Worm (Caenorhabditis elegans) whole organism, young adult: ENCODE measurements around the gene F01E11.20.

Source experiments
- B0035.1 ChIP-seq: sonication (generic microtip); optimal IDR thresholded peaks from 2 replicates; lab custom pipeline; 2016; ENCODE audit warnings: missing genetic modification characterization, mild to moderate bottlenecking, missing compliant biosample characterization, missing genotype, missing genetic modification reagents
- D2030.7 ChIP-seq: fragments of 200-800 bp; sonication (Bioruptor generic); IDR thresholded peaks from 2 replicates; pipeline ENCODE4 v1.3.6; 2022; ENCODE audit warnings: missing genetic modification reagents, missing genetic modification characterization, missing compliant biosample characterization
- F10E7.11 ChIP-seq: sonication (generic microtip); optimal IDR thresholded peaks from 2 replicates; lab custom pipeline; 2017; ENCODE audit warnings: mild to moderate bottlenecking, missing genetic modification characterization, moderate library complexity, missing compliant biosample characterization
- F37B4.10 ChIP-seq: fragments of 200-800 bp; sonication (Bioruptor generic); IDR thresholded peaks from 2 replicates; pipeline ENCODE4 v1.3.6; 2022; ENCODE audit warnings: missing genetic modification characterization, missing compliant biosample characterization
- F39B2.1 ChIP-seq: fragments of 200-800 bp; sonication (Bioruptor generic); IDR thresholded peaks from 2 replicates; pipeline ENCODE4 v1.3.6; 2022; ENCODE audit warnings: missing genetic modification reagents, missing genetic modification characterization, missing compliant biosample characterization
- F52B5.7 ChIP-seq: sonication (generic microtip); optimal IDR thresholded peaks from 2 replicates; lab custom pipeline; 2016; ENCODE audit warnings: mild to moderate bottlenecking, missing genetic modification characterization, missing compliant biosample characterization
- F57C9.4 ChIP-seq: sonication (generic microtip); optimal IDR thresholded peaks from 2 replicates; lab custom pipeline; 2017; ENCODE audit warnings: mild to moderate bottlenecking, missing genetic modification characterization, missing compliant biosample characterization
- T26A5.8 ChIP-seq: sonication (generic microtip); optimal IDR thresholded peaks from 2 replicates; lab custom pipeline; 2016; ENCODE audit warnings: missing genetic modification characterization, missing compliant biosample characterization
- Y53F4B.3 ChIP-seq: fragments of 200-800 bp; sonication (Bioruptor generic); IDR thresholded peaks from 2 replicates; pipeline ENCODE4 v1.3.6; 2022; ENCODE audit warnings: missing genetic modification reagents, missing genetic modification characterization, missing compliant biosample characterization
- Y53G8AR.9 ChIP-seq: fragments of 200-800 bp; sonication (Bioruptor generic); conservative IDR thresholded peaks from 2 replicates; pipeline ENCODE4 v1.3.6; 2022; ENCODE audit warnings: missing genetic modification reagents, missing genetic modification characterization, missing compliant biosample characterization
- Y56A3A.18 ChIP-seq: fragments of 200-800 bp; sonication (Bioruptor generic); IDR thresholded peaks from 2 replicates; pipeline ENCODE4 v1.3.6; 2022; ENCODE audit warnings: missing genetic modification reagents, missing genetic modification characterization, missing compliant biosample characterization
- Y79H2A.3 ChIP-seq: fragments of 200-800 bp; sonication (Bioruptor generic); conservative IDR thresholded peaks from 2 replicates; pipeline ENCODE4 v1.3.6; 2022; ENCODE audit warnings: missing genetic modification reagents, missing genetic modification characterization, missing compliant biosample characterization
- aptf-3 ChIP-seq: fragments of 200-800 bp; sonication (Bioruptor generic); IDR thresholded peaks from 2 replicates; pipeline ENCODE4 v1.3.6; 2022; ENCODE audit warnings: missing genetic modification characterization, missing compliant biosample characterization
- attf-3 ChIP-seq: fragments of 200-800 bp; sonication (Bioruptor generic); conservative IDR thresholded peaks from 2 replicates; pipeline ENCODE4 v1.3.6; 2022; ENCODE audit warnings: missing genetic modification reagents, missing genetic modification characterization, missing compliant biosample characterization
- attf-5 ChIP-seq: fragments of 200-800 bp; sonication (Bioruptor generic); optimal IDR thresholded peaks from 2 replicates; lab custom pipeline; 2018; ENCODE audit warnings: mild to moderate bottlenecking, missing genetic modification characterization, missing compliant biosample characterization
- bed-2 ChIP-seq: fragments of 200-800 bp; sonication (Bioruptor generic); IDR thresholded peaks from 2 replicates; pipeline ENCODE4 v1.3.6; 2022; ENCODE audit warnings: missing genetic modification reagents, missing genetic modification characterization, missing compliant biosample characterization
- ceh-27 ChIP-seq: fragments of 200-800 bp; sonication (Bioruptor generic); optimal IDR thresholded peaks from 2 replicates; lab custom pipeline; 2018; ENCODE audit warnings: mild to moderate bottlenecking, missing genetic modification characterization, moderate library complexity, missing compliant biosample characterization
- ceh-40 ChIP-seq: fragments of 200-800 bp; sonication (Bioruptor generic); IDR thresholded peaks from 2 replicates; pipeline ENCODE4 v1.3.6; 2022; ENCODE audit warnings: missing genetic modification characterization, missing compliant biosample characterization
- ceh-79 ChIP-seq: sonication (generic microtip); optimal IDR thresholded peaks from 2 replicates; lab custom pipeline; 2017; ENCODE audit warnings: mild to moderate bottlenecking, missing genetic modification characterization, missing compliant biosample characterization
- ceh-91 ChIP-seq: fragments of 200-800 bp; sonication (Bioruptor generic); IDR thresholded peaks from 2 replicates; pipeline ENCODE4 v1.3.6; 2022; ENCODE audit warnings: missing genetic modification reagents, missing genetic modification characterization, missing compliant biosample characterization
- dpff-1 ChIP-seq: sonication (generic microtip); optimal IDR thresholded peaks from 2 replicates; lab custom pipeline; 2017; ENCODE audit warnings: mild to moderate bottlenecking, missing genetic modification characterization, missing compliant biosample characterization
- efl-1 ChIP-seq: fragments of 150-350 bp; optimal IDR thresholded peaks from 2 replicates; lab custom pipeline; 2014; ENCODE audit warnings: missing biosample characterization, missing genetic modification reagents, missing genetic modification characterization
- egl-44 ChIP-seq: fragments of 200-800 bp; sonication (Bioruptor generic); IDR thresholded peaks from 2 replicates; pipeline ENCODE4 v1.3.6; 2022; ENCODE audit warnings: missing genetic modification reagents, missing genetic modification characterization, missing compliant biosample characterization
- gei-17 ChIP-seq: fragments of 200-800 bp; sonication (Bioruptor generic); optimal IDR thresholded peaks from 2 replicates; lab custom pipeline; 2018; ENCODE audit warnings: mild to moderate bottlenecking, missing genetic modification characterization, missing compliant biosample characterization
- hmg-1.2 ChIP-seq: fragments of 200-800 bp; sonication (Bioruptor generic); IDR thresholded peaks from 2 replicates; pipeline ENCODE4 v1.3.6; 2022; ENCODE audit warnings: missing genetic modification reagents, missing genetic modification characterization, missing compliant biosample characterization
- let-526 ChIP-seq: fragments of 200-800 bp; sonication (Bioruptor generic); IDR thresholded peaks from 2 replicates; pipeline ENCODE4 v1.3.6; 2022; ENCODE audit warnings: missing genetic modification reagents, missing genetic modification characterization, missing compliant biosample characterization
- let-607 ChIP-seq, 2 experiments: fragments of 200-800 bp in 1 of 2; sonication (Bioruptor generic) in 1 of 2; sonication (generic microtip) in 1 of 2; optimal IDR thresholded peaks; 2 replicates each; lab custom pipeline; 2016 to 2018; ENCODE audit warnings: mild to moderate bottlenecking in 2 of 2, missing compliant biosample characterization in 2 of 2, missing genetic modification characterization in 2 of 2, moderate library complexity in 2 of 2, missing genotype in 1 of 2
- lin-26 ChIP-seq: fragments of 200-800 bp; sonication (Bioruptor generic); IDR thresholded peaks from 2 replicates; pipeline ENCODE4 v1.3.6; 2022; ENCODE audit warnings: missing genetic modification reagents, missing genetic modification characterization, missing compliant biosample characterization
- mcd-1 ChIP-seq: fragments of 200-800 bp; sonication (Bioruptor generic); IDR thresholded peaks from 2 replicates; pipeline ENCODE4 v1.3.6; 2022; ENCODE audit warnings: missing genetic modification reagents, missing genetic modification characterization, missing compliant biosample characterization
- mxl-1 ChIP-seq: sonication (generic microtip); optimal IDR thresholded peaks from 2 replicates; lab custom pipeline; 2016; ENCODE audit warnings: missing genetic modification characterization, missing compliant biosample characterization
- nfya-1 ChIP-seq: sonication (generic microtip); optimal IDR thresholded peaks from 2 replicates; lab custom pipeline; 2017; ENCODE audit warnings: antibody characterized with exemption, missing compliant biosample characterization, missing genetic modification characterization, borderline replicate concordance; ENCODE audit not compliant: insufficient read depth
- nfyb-1 ChIP-seq: fragments of 200-800 bp; sonication (Bioruptor generic); IDR thresholded peaks from 2 replicates; pipeline ENCODE4 v1.3.6; 2022; ENCODE audit warnings: missing genetic modification reagents, missing genetic modification characterization, missing compliant biosample characterization
- pbrm-1 ChIP-seq: fragments of 200-800 bp; sonication (Bioruptor generic); IDR thresholded peaks from 2 replicates; pipeline ENCODE4 v1.3.6; 2022; ENCODE audit warnings: missing genetic modification reagents, missing genetic modification characterization, missing compliant biosample characterization
- rec-8 ChIP-seq, 2 experiments: sonication (generic microtip); optimal IDR thresholded peaks; 2 replicates each; lab custom pipeline; 2016; ENCODE audit warnings: mild to moderate bottlenecking in 2 of 2, missing genetic modification characterization in 2 of 2, missing genetic modification reagents in 2 of 2, missing genotype in 2 of 2, missing biosample characterization in 1 of 2, missing compliant biosample characterization in 1 of 2, moderate library complexity in 1 of 2
- rpc-1 ChIP-seq, 2 experiments: fragments of 150-350 bp in 1 of 2; sonication (generic microtip) in 1 of 2; optimal IDR thresholded peaks; 2 replicates each; lab custom pipeline; 2014 to 2018; ENCODE audit warnings: missing biosample characterization in 1 of 2, missing genetic modification characterization in 1 of 2, missing genetic modification reagents in 1 of 2, missing genotype in 1 of 2
- sdz-38 ChIP-seq: sonication (generic microtip); optimal IDR thresholded peaks from 2 replicates; lab custom pipeline; 2016; ENCODE audit warnings: missing genotype, missing genetic modification characterization, missing compliant biosample characterization
- snpc-1.1 ChIP-seq: sonication (generic microtip); optimal IDR thresholded peaks from 2 replicates; lab custom pipeline; 2017; ENCODE audit warnings: missing genetic modification characterization, mild to moderate bottlenecking, missing compliant biosample characterization, antibody characterized with exemption, moderate library complexity, missing genotype, missing genetic modification reagents; ENCODE audit not compliant: insufficient read depth
- zim-3 ChIP-seq: sonication (generic microtip); optimal IDR thresholded peaks from 2 replicates; lab custom pipeline; 2017; ENCODE audit warnings: mild to moderate bottlenecking, missing genetic modification characterization, moderate library complexity, missing compliant biosample characterization
- ztf-18 ChIP-seq: sonication (generic microtip); optimal IDR thresholded peaks from 2 replicates; lab custom pipeline; 2016; ENCODE audit warnings: missing genotype, mild to moderate bottlenecking, missing genetic modification characterization, missing compliant biosample characterization
- ztf-22 ChIP-seq: fragments of 200-800 bp; sonication (Bioruptor generic); optimal IDR thresholded peaks from 2 replicates; lab custom pipeline; 2018; ENCODE audit warnings: mild to moderate bottlenecking, missing genetic modification characterization, moderate library complexity, missing compliant biosample characterization
- ztf-25 ChIP-seq: fragments of 200-800 bp; sonication (Bioruptor generic); IDR thresholded peaks from 2 replicates; pipeline ENCODE4 v1.3.6; 2022; ENCODE audit warnings: missing genetic modification reagents, missing genetic modification characterization, missing compliant biosample characterization
- ztf-3 ChIP-seq: fragments of 200-800 bp; sonication (Bioruptor generic); optimal IDR thresholded peaks from 2 replicates; lab custom pipeline; 2018; ENCODE audit warnings: mild to moderate bottlenecking, missing genetic modification characterization, missing compliant biosample characterization

F01E11.20 gene

ce11 chrX:6970134-6970533, 26.2 kb downstream of the F01E11.20 start:
- no peak for TF ChIP-seq F39B2.1 (GFP tag; lab: Robert Waterston, UW)
- TF ChIP-seq ztf-3 = no peak
- no peak for TF ChIP-seq aptf-3 (GFP tag; lab: Robert Waterston, UW)
- no peak for TF ChIP-seq F37B4.10 (GFP tag; lab: Robert Waterston, UW)
- no peak for TF ChIP-seq F10E7.11 (tag; lab: Kevin White, UChicago)
- no peak for TF ChIP-seq ztf-25 (GFP tag; lab: Robert Waterston, UW)
- no peak for TF ChIP-seq ceh-27
- TF ChIP-seq attf-5 = no peak
- TF ChIP-seq ceh-91 = no peak
- TF ChIP-seq Y56A3A.18 (GFP tag; lab: Robert Waterston, UW) = no peak
- no peak for TF ChIP-seq dpff-1 (tag; lab: Kevin White, UChicago)
- TF ChIP-seq lin-26 (GFP tag; lab: Robert Waterston, UW) = no peak
- TF ChIP-seq gei-17 (GFP tag; lab: Kevin White, UChicago) = no peak
- no peak for TF ChIP-seq F57C9.4
- no peak for TF ChIP-seq ztf-18 (tag; lab: Kevin White, UChicago)
- TF ChIP-seq let-526 (GFP tag; lab: Robert Waterston, UW) = no peak
- no peak for TF ChIP-seq ztf-22 (GFP tag; lab: Kevin White, UChicago)
- no peak for TF ChIP-seq zim-3 (tag; lab: Kevin White, UChicago)

- TF ChIP-seq nfya-1 (no peak), ceh-40 (no peak)
- TF ChIP-seq, all 124 proteins: peak for 0
These were observed 27.8 kb downstream of the F01E11.20 start for ce11 chrX:6968553-6968952.

ce11 chrX:6967057-6967456, 29.3 kb downstream of the F01E11.20 start, which contains the start of gene F01E11.3:
Gene F01E11.3, plus strand, starts transcription at chrX:6967357.
- no peak for TF ChIP-seq rec-8 (tag; optimal IDR thresholded peaks at IDR 0.05; lab: Kevin White, UChicago)
- no peak for TF ChIP-seq efl-1 (GFP tag; lab: Kevin White, UChicago)

- no peak for TF ChIP-seq egl-44
- TF ChIP-seq Y79H2A.3 (GFP tag; lab: Robert Waterston, UW) = no peak
- no peak for TF ChIP-seq D2030.7
- no peak for TF ChIP-seq B0035.1 (tag; lab: Kevin White, UChicago)
- TF ChIP-seq nfya-1 = no peak
- TF ChIP-seq ceh-79 = no peak
- no peak for TF ChIP-seq ztf-3
- no peak for TF ChIP-seq F57C9.4
- TF ChIP-seq rpc-1 (optimal IDR thresholded peaks at IDR 0.05; lab: Kevin White, UChicago) = no peak
- TF ChIP-seq rpc-1 (tag; optimal IDR thresholded peaks at IDR 0.05; lab: Kevin White, UChicago) = no peak
- TF ChIP-seq rec-8 (tag; optimal IDR thresholded peaks at IDR 0.05; lab: Kevin White, UChicago) = no peak
- TF ChIP-seq pbrm-1 = no peak
These were observed 32.5 kb downstream of the F01E11.20 start for ce11 chrX:6963842-6964241.

ce11 chrX:6962347-6962746, 34.0 kb downstream of the F01E11.20 start:
- TF ChIP-seq hmg-1.2 (GFP tag; lab: Robert Waterston, UW) (no peak), Y53G8AR.9 (GFP tag; lab: Robert Waterston, UW) (no peak), sdz-38 (tag; lab: Kevin White, UChicago) (no peak), attf-3 (no peak), Y79H2A.3 (GFP tag; lab: Robert Waterston, UW) (no peak), let-526 (GFP tag; lab: Robert Waterston, UW) (no peak), F52B5.7 (no peak), Y53F4B.3 (no peak), bed-2 (GFP tag; lab: Robert Waterston, UW) (no peak), let-607 (tag; optimal IDR thresholded peaks at IDR 0.05; lab: Kevin White, UChicago) (no peak), nfyb-1 (GFP tag; lab: Robert Waterston, UW) (no peak), mcd-1 (GFP tag; lab: Robert Waterston, UW) (no peak), ztf-3 (no peak), snpc-1.1 (tag; lab: Kevin White, UChicago) (no peak), mxl-1 (no peak), T26A5.8 (tag; lab: Kevin White, UChicago) (no peak)
